Worm (Caenorhabditis elegans) whole organism, young adult: ENCODE data around the gene pro-1.

ENCODE experiments used
- B0019.2 ChIP-seq: fragments of 200-800 bp; sonication (Bioruptor generic); conservative IDR thresholded peaks from 2 replicates; pipeline ENCODE4 v1.3.6; 2022; ENCODE audit warnings: missing genetic modification reagents, missing genetic modification characterization, missing compliant biosample characterization
- C06A6.2 ChIP-seq: fragments of 200-800 bp; sonication (Bioruptor generic); conservative IDR thresholded peaks from 2 replicates; pipeline ENCODE4 v1.3.6; 2022; ENCODE audit warnings: missing genetic modification characterization, missing compliant biosample characterization
- F33H1.4 ChIP-seq: fragments of 200-800 bp; sonication (Bioruptor generic); IDR thresholded peaks from 2 replicates; pipeline ENCODE4 v1.3.6; 2022; ENCODE audit warnings: missing genetic modification reagents, missing genetic modification characterization, missing compliant biosample characterization
- F37B4.10 ChIP-seq: fragments of 200-800 bp; sonication (Bioruptor generic); IDR thresholded peaks from 2 replicates; pipeline ENCODE4 v1.3.6; 2022; ENCODE audit warnings: missing genetic modification characterization, missing compliant biosample characterization
- F39B2.1 ChIP-seq: fragments of 200-800 bp; sonication (Bioruptor generic); IDR thresholded peaks from 2 replicates; pipeline ENCODE4 v1.3.6; 2022; ENCODE audit warnings: missing genetic modification reagents, missing genetic modification characterization, missing compliant biosample characterization
- F49E8.2 ChIP-seq: sonication (generic microtip); optimal IDR thresholded peaks from 3 replicates; lab custom pipeline; 2017; ENCODE audit warnings: missing genetic modification characterization, mild to moderate bottlenecking, missing compliant biosample characterization, antibody characterized with exemption, moderate library complexity; ENCODE audit not compliant: insufficient read depth
- F57A8.1 ChIP-seq: fragments of 200-800 bp; sonication (Bioruptor generic); optimal IDR thresholded peaks from 2 replicates; lab custom pipeline; 2018; ENCODE audit warnings: mild to moderate bottlenecking, missing genetic modification characterization, moderate library complexity, missing compliant biosample characterization
- Y79H2A.3 ChIP-seq: fragments of 200-800 bp; sonication (Bioruptor generic); conservative IDR thresholded peaks from 2 replicates; pipeline ENCODE4 v1.3.6; 2022; ENCODE audit warnings: missing genetic modification reagents, missing genetic modification characterization, missing compliant biosample characterization
- ZK185.1 ChIP-seq: sonication (generic microtip); optimal IDR thresholded peaks from 2 replicates; lab custom pipeline; 2016; ENCODE audit warnings: mild to moderate bottlenecking, missing genetic modification characterization, missing compliant biosample characterization; ENCODE audit not compliant: poor library complexity, severe bottlenecking
- akir-1 ChIP-seq: fragments of 200-800 bp; sonication (Bioruptor generic); optimal IDR thresholded peaks from 2 replicates; lab custom pipeline; 2018; ENCODE audit warnings: mild to moderate bottlenecking, missing genetic modification characterization, moderate library complexity, missing compliant biosample characterization
- ama-1 ChIP-seq, 3 experiments: fragments of 150-350 bp in 1 of 3; sonication (generic microtip) in 2 of 3; optimal IDR thresholded peaks; 2 replicates each; lab custom pipeline; 2014 to 2018; ENCODE audit warnings: missing biosample characterization in 2 of 3, missing genetic modification characterization in 2 of 3, missing genetic modification reagents in 2 of 3
- attf-3 ChIP-seq: fragments of 200-800 bp; sonication (Bioruptor generic); conservative IDR thresholded peaks from 2 replicates; pipeline ENCODE4 v1.3.6; 2022; ENCODE audit warnings: missing genetic modification reagents, missing genetic modification characterization, missing compliant biosample characterization
- attf-6 ChIP-seq: fragments of 200-800 bp; sonication (Bioruptor generic); IDR thresholded peaks from 2 replicates; pipeline ENCODE4 v1.3.6; 2022; ENCODE audit warnings: missing genetic modification reagents, missing genetic modification characterization, missing compliant biosample characterization
- ccch-3 ChIP-seq: fragments of 200-800 bp; sonication (Bioruptor generic); optimal IDR thresholded peaks from 2 replicates; lab custom pipeline; 2018; ENCODE audit warnings: mild to moderate bottlenecking, missing genetic modification characterization, missing compliant biosample characterization
- cebp-2 ChIP-seq: fragments of 200-800 bp; sonication (Bioruptor generic); IDR thresholded peaks from 2 replicates; pipeline ENCODE4 v1.3.6; 2022; ENCODE audit warnings: missing genetic modification characterization, missing compliant biosample characterization
- ceh-100 ChIP-seq: fragments of 200-800 bp; sonication (Bioruptor generic); IDR thresholded peaks from 2 replicates; pipeline ENCODE4 v1.3.6; 2022; ENCODE audit warnings: missing genetic modification reagents, missing genetic modification characterization, missing compliant biosample characterization
- ceh-40 ChIP-seq: fragments of 200-800 bp; sonication (Bioruptor generic); IDR thresholded peaks from 2 replicates; pipeline ENCODE4 v1.3.6; 2022; ENCODE audit warnings: missing genetic modification characterization, missing compliant biosample characterization
- ceh-58 ChIP-seq: fragments of 200-800 bp; sonication (Bioruptor generic); IDR thresholded peaks from 2 replicates; pipeline ENCODE4 v1.3.6; 2022; ENCODE audit warnings: missing genetic modification characterization, missing compliant biosample characterization
- die-1 ChIP-seq: sonication (generic microtip); optimal IDR thresholded peaks from 2 replicates; lab custom pipeline; 2016; ENCODE audit warnings: missing genotype, mild to moderate bottlenecking, missing genetic modification characterization, missing compliant biosample characterization
- dpff-1 ChIP-seq: sonication (generic microtip); optimal IDR thresholded peaks from 2 replicates; lab custom pipeline; 2017; ENCODE audit warnings: mild to moderate bottlenecking, missing genetic modification characterization, missing compliant biosample characterization
- dpl-1 ChIP-seq: fragments of 150-350 bp; optimal IDR thresholded peaks from 2 replicates; lab custom pipeline; 2014; ENCODE audit warnings: missing biosample characterization, missing genetic modification reagents, missing genetic modification characterization
- efl-1 ChIP-seq: fragments of 150-350 bp; optimal IDR thresholded peaks from 2 replicates; lab custom pipeline; 2014; ENCODE audit warnings: missing biosample characterization, missing genetic modification reagents, missing genetic modification characterization
- egl-18 ChIP-seq: fragments of 200-800 bp; sonication (Bioruptor generic); IDR thresholded peaks from 2 replicates; pipeline ENCODE4 v1.3.6; 2022; ENCODE audit warnings: missing genetic modification reagents, missing genetic modification characterization, missing compliant biosample characterization
- him-1 ChIP-seq: sonication (generic microtip); optimal IDR thresholded peaks from 2 replicates; lab custom pipeline; 2016; ENCODE audit warnings: missing genotype, missing genetic modification reagents, missing genetic modification characterization, missing compliant biosample characterization
- hmg-1.2 ChIP-seq: fragments of 200-800 bp; sonication (Bioruptor generic); IDR thresholded peaks from 2 replicates; pipeline ENCODE4 v1.3.6; 2022; ENCODE audit warnings: missing genetic modification reagents, missing genetic modification characterization, missing compliant biosample characterization
- hmg-20 ChIP-seq: fragments of 200-800 bp; sonication (Bioruptor generic); IDR thresholded peaks from 2 replicates; pipeline ENCODE4 v1.3.6; 2022; ENCODE audit warnings: missing genetic modification reagents, missing genetic modification characterization, missing compliant biosample characterization
- hrde-1 ChIP-seq: sonication (generic microtip); optimal IDR thresholded peaks from 2 replicates; lab custom pipeline; 2016; ENCODE audit warnings: missing genetic modification characterization, mild to moderate bottlenecking, missing compliant biosample characterization, moderate library complexity, missing genotype, missing genetic modification reagents, borderline replicate concordance
- lin-26 ChIP-seq: fragments of 200-800 bp; sonication (Bioruptor generic); IDR thresholded peaks from 2 replicates; pipeline ENCODE4 v1.3.6; 2022; ENCODE audit warnings: missing genetic modification reagents, missing genetic modification characterization, missing compliant biosample characterization
- lin-35 ChIP-seq, 3 experiments: fragments of 150-350 bp in 2 of 3; sonication (generic microtip) in 1 of 3; optimal IDR thresholded peaks; 2 replicates each; lab custom pipeline; 2014 to 2018; ENCODE audit warnings: missing biosample characterization in 3 of 3, missing genetic modification characterization in 3 of 3, missing genetic modification reagents in 3 of 3
- lin-54 ChIP-seq: fragments of 200-800 bp; sonication (Bioruptor generic); optimal IDR thresholded peaks from 2 replicates; lab custom pipeline; 2018; ENCODE audit warnings: mild to moderate bottlenecking, missing genetic modification characterization, missing compliant biosample characterization
- lsl-1 ChIP-seq: fragments of 200-800 bp; sonication (Bioruptor generic); optimal IDR thresholded peaks from 2 replicates; lab custom pipeline; 2018; ENCODE audit warnings: mild to moderate bottlenecking, missing genetic modification characterization, moderate library complexity, missing compliant biosample characterization
- madf-6 ChIP-seq: fragments of 200-800 bp; sonication (Bioruptor generic); IDR thresholded peaks from 2 replicates; pipeline ENCODE4 v1.3.6; 2022; ENCODE audit warnings: missing genetic modification reagents, missing genetic modification characterization, missing compliant biosample characterization
- madf-8 ChIP-seq: fragments of 200-800 bp; sonication (Bioruptor generic); conservative IDR thresholded peaks from 2 replicates; pipeline ENCODE4 v1.3.6; 2022; ENCODE audit warnings: missing genetic modification reagents, missing genetic modification characterization, missing compliant biosample characterization
- mcd-1 ChIP-seq: fragments of 200-800 bp; sonication (Bioruptor generic); IDR thresholded peaks from 2 replicates; pipeline ENCODE4 v1.3.6; 2022; ENCODE audit warnings: missing genetic modification reagents, missing genetic modification characterization, missing compliant biosample characterization
- nfya-1 ChIP-seq: sonication (generic microtip); optimal IDR thresholded peaks from 2 replicates; lab custom pipeline; 2017; ENCODE audit warnings: antibody characterized with exemption, missing compliant biosample characterization, missing genetic modification characterization, borderline replicate concordance; ENCODE audit not compliant: insufficient read depth
- nhr-27 ChIP-seq: fragments of 200-800 bp; sonication (Bioruptor generic); optimal IDR thresholded peaks from 2 replicates; lab custom pipeline; 2018; ENCODE audit warnings: mild to moderate bottlenecking, missing genetic modification characterization, moderate library complexity, missing compliant biosample characterization
- pha-4 ChIP-seq: fragments of 150-350 bp; sonication (generic microtip); optimal IDR thresholded peaks from 2 replicates; lab custom pipeline; 2014; ENCODE audit warnings: missing biosample characterization, missing genetic modification reagents, missing genetic modification characterization
- repo-1 ChIP-seq: sonication (generic microtip); optimal IDR thresholded peaks from 2 replicates; lab custom pipeline; 2017; ENCODE audit warnings: mild to moderate bottlenecking, missing genetic modification characterization, missing compliant biosample characterization
- sdz-38 ChIP-seq: sonication (generic microtip); optimal IDR thresholded peaks from 2 replicates; lab custom pipeline; 2016; ENCODE audit warnings: missing genotype, missing genetic modification characterization, missing compliant biosample characterization
- snpc-1.3 ChIP-seq: sonication (generic microtip); optimal IDR thresholded peaks from 2 replicates; lab custom pipeline; 2017; ENCODE audit warnings: missing genetic modification characterization, mild to moderate bottlenecking, missing compliant biosample characterization, antibody characterized with exemption, moderate library complexity, missing genotype, missing genetic modification reagents; ENCODE audit not compliant: insufficient read depth
- tlf-1 ChIP-seq: fragments of 200-800 bp; sonication (Bioruptor generic); optimal IDR thresholded peaks from 2 replicates; lab custom pipeline; 2018; ENCODE audit warnings: mild to moderate bottlenecking, missing genetic modification characterization, missing compliant biosample characterization
- unc-130 ChIP-seq: sonication (generic microtip); optimal IDR thresholded peaks from 2 replicates; lab custom pipeline; 2016; ENCODE audit warnings: missing genetic modification reagents, missing genetic modification characterization, missing compliant biosample characterization
- xnd-1 ChIP-seq: sonication (generic microtip); optimal IDR thresholded peaks from 2 replicates; lab custom pipeline; 2016; ENCODE audit warnings: missing genotype, missing genetic modification reagents, missing genetic modification characterization, missing compliant biosample characterization
- zim-3 ChIP-seq: sonication (generic microtip); optimal IDR thresholded peaks from 2 replicates; lab custom pipeline; 2017; ENCODE audit warnings: mild to moderate bottlenecking, missing genetic modification characterization, moderate library complexity, missing compliant biosample characterization
- ztf-28 ChIP-seq: fragments of 200-800 bp; sonication (Bioruptor generic); IDR thresholded peaks from 2 replicates; pipeline ENCODE4 v1.3.6; 2022; ENCODE audit warnings: missing genetic modification reagents, missing genetic modification characterization, missing compliant biosample characterization

The pro-1 gene

DNA sequence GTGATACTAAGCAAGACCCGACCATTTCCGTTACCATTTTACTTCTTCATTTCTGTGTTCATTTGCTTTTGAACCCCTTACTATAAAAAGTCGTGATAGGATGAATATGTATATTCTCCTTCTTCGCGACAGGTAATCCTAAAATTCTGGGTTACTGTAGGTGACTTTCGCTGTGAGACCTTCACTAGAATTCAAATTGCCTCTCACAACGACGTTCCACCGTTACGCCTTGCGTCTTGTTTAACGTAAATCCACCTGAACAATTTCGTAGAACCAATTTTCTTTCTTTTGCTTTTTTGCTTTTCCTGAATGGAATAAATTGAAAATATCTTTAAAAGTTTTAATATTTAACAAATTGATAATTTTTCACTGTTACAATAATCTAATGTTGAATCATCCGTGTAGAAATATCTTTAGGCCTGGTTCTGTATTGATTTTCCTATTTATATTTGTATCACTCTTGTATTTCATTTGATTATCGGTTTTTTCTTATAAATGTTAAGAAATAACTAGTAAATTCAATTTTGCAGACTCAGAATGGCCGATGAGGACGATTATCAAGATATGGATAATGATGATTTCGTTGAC, 37.1 kb upstream of the pro-1 start, which contains the start of gene rpb-6:
Gene rpb-6, plus strand, starts transcription at position 538 of the 588 bp plus-strand sequence.
- peak; percentile 9 for TF ChIP-seq dpl-1 (GFP tag; lab: Kevin White, UChicago)
- TF ChIP-seq F37B4.10, result no peak
- peak; percentile 56 for TF ChIP-seq F33H1.4 (GFP tag; lab: Robert Waterston, UW)
- no peak for TF ChIP-seq unc-130 (GFP tag; lab: Kevin White, UChicago)
- no peak for TF ChIP-seq Y79H2A.3 (GFP tag; lab: Robert Waterston, UW)
- no peak for TF ChIP-seq dpff-1 (tag; lab: Kevin White, UChicago)
- no peak for TF ChIP-seq hmg-1.2 (GFP tag; lab: Robert Waterston, UW)
- TF ChIP-seq egl-18 (GFP tag; lab: Robert Waterston, UW), result no peak
- TF ChIP-seq lin-35 (GFP tag; optimal IDR thresholded peaks at IDR 0.05; lab: Kevin White, UChicago), result no peak
- TF ChIP-seq sdz-38 (tag; lab: Kevin White, UChicago), result no peak
- no peak for TF ChIP-seq repo-1 (tag; lab: Kevin White, UChicago)
- no peak for TF ChIP-seq madf-8 (GFP tag; lab: Robert Waterston, UW)
- no peak for TF ChIP-seq F49E8.2 (tag; lab: Kevin White, UChicago)
- no peak for TF ChIP-seq hrde-1 (tag; lab: Kevin White, UChicago)
- peak; percentile 66 for TF ChIP-seq lsl-1 (GFP tag; lab: Kevin White, UChicago)
- no peak for TF ChIP-seq ceh-100 (GFP tag; lab: Robert Waterston, UW)
- no peak for TF ChIP-seq hmg-20 (GFP tag; lab: Robert Waterston, UW)
- TF ChIP-seq tlf-1 (GFP tag; lab: Kevin White, UChicago), result no peak
- TF ChIP-seq ama-1 (optimal IDR thresholded peaks at IDR 0.05; lab: Kevin White, UChicago), result no peak
- TF ChIP-seq ama-1 (GFP tag; optimal IDR thresholded peaks at IDR 0.05; lab: Kevin White, UChicago), result no peak
- TF ChIP-seq ztf-28 (GFP tag; lab: Robert Waterston, UW), result no peak
- no peak for TF ChIP-seq ZK185.1
- TF ChIP-seq pha-4 (tag; lab: Kevin White, UChicago), result no peak
- no peak for TF ChIP-seq cebp-2
- TF ChIP-seq C06A6.2 (GFP tag; lab: Robert Waterston, UW), result no peak
- no peak for TF ChIP-seq zim-3 (tag; lab: Kevin White, UChicago)
- TF ChIP-seq ceh-40 (GFP tag; lab: Robert Waterston, UW), result no peak
- no peak for TF ChIP-seq attf-6 (GFP tag; lab: Robert Waterston, UW)
- TF ChIP-seq F39B2.1 (GFP tag; lab: Robert Waterston, UW), result no peak
- TF ChIP-seq snpc-1.3, result no peak
- no peak for TF ChIP-seq F57A8.1
- no peak for TF ChIP-seq lin-26
- peak; percentile 92 for TF ChIP-seq attf-3
- no peak for TF ChIP-seq him-1
- TF ChIP-seq B0019.2 (GFP tag; lab: Robert Waterston, UW), result no peak
- no peak for TF ChIP-seq mcd-1
- no peak for TF ChIP-seq ceh-58 (GFP tag; lab: Robert Waterston, UW)
- no peak for TF ChIP-seq akir-1 (GFP tag; lab: Kevin White, UChicago)
- no peak for TF ChIP-seq die-1
- peak; percentile 67 for TF ChIP-seq lin-54
- TF ChIP-seq nfya-1 (tag; lab: Kevin White, UChicago), result no peak
- TF ChIP-seq xnd-1 (tag; lab: Kevin White, UChicago), result no peak
- peak; percentile 49; the same call in 1 of the 2 replicates for TF ChIP-seq madf-6 (GFP tag; lab: Robert Waterston, UW)
- TF ChIP-seq ccch-3, result no peak
- peak; percentile 40 for TF ChIP-seq efl-1 (GFP tag; lab: Kevin White, UChicago)
- TF ChIP-seq nhr-27, result no peak
